Worm (Caenorhabditis elegans) whole organism, L4 larva: ENCODE data around the gene C16D2.1.
A peak's percentile ranks its signal among the peaks of the same experiment; 100 is the strongest.

Experiments
- D1046.2 ChIP-seq: fragments of 200-800 bp; sonication (Bioruptor generic); IDR thresholded peaks from 2 replicates; pipeline ENCODE4 v1.3.6; 2022; ENCODE audit warnings: missing genetic modification characterization, missing compliant biosample characterization
- F10B5.3 ChIP-seq: sonication (generic microtip); optimal IDR thresholded peaks from 2 replicates; lab custom pipeline; 2016; ENCODE audit warnings: mild to moderate bottlenecking, missing genetic modification characterization, missing compliant biosample characterization
- F37D6.2 ChIP-seq: sonication (generic microtip); optimal IDR thresholded peaks from 2 replicates; lab custom pipeline; 2016; ENCODE audit warnings: mild to moderate bottlenecking, missing genetic modification characterization, missing compliant biosample characterization
- F49E8.2 ChIP-seq: sonication (generic microtip); optimal IDR thresholded peaks from 2 replicates; lab custom pipeline; 2016; ENCODE audit warnings: missing compliant biosample characterization, mild to moderate bottlenecking, missing genetic modification characterization, borderline replicate concordance
- R02D3.7 ChIP-seq: fragments of 150-350 bp; sonication (generic microtip); optimal IDR thresholded peaks from 3 replicates; lab custom pipeline; 2014; ENCODE audit warnings: missing biosample characterization, missing genetic modification characterization
- T20F7.1 ChIP-seq: fragments of 200-800 bp; sonication (Bioruptor generic); optimal IDR thresholded peaks from 2 replicates; lab custom pipeline; 2018; ENCODE audit warnings: mild to moderate bottlenecking, missing genetic modification characterization, missing compliant biosample characterization
- T26A8.4 ChIP-seq: fragments of 200-800 bp; sonication (Bioruptor generic); IDR thresholded peaks from 2 replicates; pipeline ENCODE4 v1.3.6; 2022; ENCODE audit warnings: missing genetic modification characterization, missing compliant biosample characterization
- Y105C5A.15 ChIP-seq: fragments of 200-800 bp; sonication (Bioruptor generic); IDR thresholded peaks from 2 replicates; pipeline ENCODE4 v1.3.6; 2022; ENCODE audit warnings: missing genetic modification characterization, missing compliant biosample characterization
- Y48G9A.11 ChIP-seq: fragments of 200-800 bp; sonication (Bioruptor generic); IDR thresholded peaks from 2 replicates; pipeline ENCODE4 v1.3.6; 2022; ENCODE audit warnings: missing genetic modification reagents, missing genetic modification characterization, missing compliant biosample characterization
- Y75B8A.6 ChIP-seq: fragments of 200-800 bp; sonication (Bioruptor generic); IDR thresholded peaks from 2 replicates; pipeline ENCODE4 v1.3.6; 2022; ENCODE audit warnings: missing genetic modification reagents, missing genetic modification characterization, missing compliant biosample characterization
- ZK546.5 ChIP-seq, 2 experiments: sonication (generic microtip); optimal IDR thresholded peaks; 2 replicates each; lab custom pipeline; 2017; ENCODE audit warnings: missing biosample characterization in 2 of 2, missing genetic modification characterization in 2 of 2
- aly-2 ChIP-seq: sonication (generic microtip); optimal IDR thresholded peaks from 2 replicates; lab custom pipeline; 2018; ENCODE audit warnings: missing biosample characterization, missing genetic modification characterization
- ceh-32 ChIP-seq: sonication (generic microtip); optimal IDR thresholded peaks from 2 replicates; lab custom pipeline; 2016; ENCODE audit warnings: mild to moderate bottlenecking, missing genetic modification characterization, missing compliant biosample characterization; ENCODE audit not compliant: poor library complexity
- ceh-44 ChIP-seq: fragments of 200-800 bp; sonication (Bioruptor generic); IDR thresholded peaks from 2 replicates; pipeline ENCODE4 v1.3.6; 2022; ENCODE audit warnings: missing genetic modification reagents, missing genetic modification characterization, missing compliant biosample characterization
- ces-1 ChIP-seq: fragments of 150-350 bp; sonication (generic microtip); optimal IDR thresholded peaks from 4 replicates; lab custom pipeline; 2014; ENCODE audit warnings: missing biosample characterization, missing genetic modification reagents, missing genetic modification characterization
- ctbp-1 ChIP-seq: fragments of 200-800 bp; sonication (Bioruptor generic); IDR thresholded peaks from 2 replicates; pipeline ENCODE4 v1.3.6; 2022; ENCODE audit warnings: missing genetic modification reagents, missing genetic modification characterization, missing compliant biosample characterization
- dmd-8 ChIP-seq: fragments of 200-800 bp; sonication (Bioruptor generic); IDR thresholded peaks from 2 replicates; pipeline ENCODE4 v1.3.6; 2022; ENCODE audit warnings: missing genetic modification characterization, missing compliant biosample characterization
- dpl-1 ChIP-seq: fragments of 150-350 bp; optimal IDR thresholded peaks from 2 replicates; lab custom pipeline; 2014; ENCODE audit warnings: missing biosample characterization, missing genetic modification reagents, missing genetic modification characterization
- dve-1 ChIP-seq: sonication (generic microtip); optimal IDR thresholded peaks from 2 replicates; lab custom pipeline; 2017; ENCODE audit warnings: antibody characterized with exemption, mild to moderate bottlenecking, missing genetic modification characterization, missing compliant biosample characterization; ENCODE audit not compliant: insufficient read depth
- egl-27 ChIP-seq: sonication (generic microtip); optimal IDR thresholded peaks from 3 replicates; lab custom pipeline; 2017; ENCODE audit warnings: missing biosample characterization, missing genetic modification reagents, missing genetic modification characterization
- fkh-10 ChIP-seq: fragments of 150-350 bp; optimal IDR thresholded peaks from 2 replicates; lab custom pipeline; 2014; ENCODE audit warnings: missing biosample characterization, missing genetic modification reagents, missing genetic modification characterization
- fos-1 ChIP-seq: fragments of 150-350 bp; optimal IDR thresholded peaks from 2 replicates; lab custom pipeline; 2014; ENCODE audit warnings: missing biosample characterization, missing genetic modification characterization
- hlh-30 ChIP-seq: sonication (generic microtip); optimal IDR thresholded peaks from 2 replicates; lab custom pipeline; 2017; ENCODE audit warnings: antibody characterized with exemption, mild to moderate bottlenecking, missing genetic modification characterization, missing compliant biosample characterization; ENCODE audit not compliant: insufficient read depth
- jun-1 ChIP-seq: fragments of 150-350 bp; optimal IDR thresholded peaks from 2 replicates; lab custom pipeline; 2014; ENCODE audit warnings: missing biosample characterization, missing genetic modification reagents, missing genetic modification characterization
- lin-13 ChIP-seq: fragments of 150-350 bp; optimal IDR thresholded peaks from 2 replicates; lab custom pipeline; 2014; ENCODE audit warnings: missing biosample characterization, missing genetic modification reagents, missing genetic modification characterization
- lin-38 ChIP-seq: fragments of 200-800 bp; sonication (Bioruptor generic); IDR thresholded peaks from 2 replicates; pipeline ENCODE4 v1.3.6; 2022; ENCODE audit warnings: missing genetic modification reagents, missing genetic modification characterization, missing compliant biosample characterization
- lin-39 ChIP-seq: fragments of 150-350 bp; optimal IDR thresholded peaks from 2 replicates; lab custom pipeline; 2014; ENCODE audit warnings: missing biosample characterization, missing genetic modification reagents, missing genetic modification characterization
- lir-3 ChIP-seq: sonication (generic microtip); optimal IDR thresholded peaks from 2 replicates; lab custom pipeline; 2016; ENCODE audit warnings: mild to moderate bottlenecking, missing genetic modification characterization, missing compliant biosample characterization
- lsy-2 ChIP-seq, 2 experiments: fragments of 150-350 bp in 1 of 2; sonication (generic microtip) in 1 of 2; optimal IDR thresholded peaks; 2 replicates each; lab custom pipeline; 2014 to 2017; ENCODE audit warnings: missing biosample characterization in 2 of 2, missing genetic modification characterization in 2 of 2
- madf-5 ChIP-seq, 2 experiments: fragments of 200-800 bp; sonication (Bioruptor generic); IDR thresholded peaks; 2 replicates each; pipeline ENCODE4 v1.3.6; 2022; ENCODE audit warnings: missing compliant biosample characterization in 2 of 2, missing genetic modification characterization in 2 of 2
- madf-9 ChIP-seq: fragments of 200-800 bp; sonication (Bioruptor generic); conservative IDR thresholded peaks from 2 replicates; pipeline ENCODE4 v1.3.6; 2022; ENCODE audit warnings: missing genetic modification reagents, missing genetic modification characterization, missing compliant biosample characterization
- mdl-1 ChIP-seq, 2 experiments: fragments of 150-350 bp in 1 of 2; sonication (generic microtip) in 1 of 2; optimal IDR thresholded peaks; 2 replicates each; lab custom pipeline; 2014 to 2017; ENCODE audit warnings: missing biosample characterization in 2 of 2, missing genetic modification characterization in 2 of 2
- mep-1 ChIP-seq: fragments of 150-350 bp; sonication (generic microtip); optimal IDR thresholded peaks from 3 replicates; lab custom pipeline; 2014; ENCODE audit warnings: missing biosample characterization, missing genetic modification characterization
- mes-2 ChIP-seq: sonication (generic microtip); optimal IDR thresholded peaks from 2 replicates; lab custom pipeline; 2016; ENCODE audit warnings: missing genotype, mild to moderate bottlenecking, missing genetic modification characterization, missing compliant biosample characterization; ENCODE audit not compliant: poor library complexity, severe bottlenecking
- nhr-102 ChIP-seq: sonication (generic microtip); optimal IDR thresholded peaks from 2 replicates; lab custom pipeline; 2016; ENCODE audit warnings: mild to moderate bottlenecking, missing genetic modification characterization, moderate library complexity, missing compliant biosample characterization
- nhr-11 ChIP-seq: fragments of 150-350 bp; optimal IDR thresholded peaks from 2 replicates; lab custom pipeline; 2014; ENCODE audit warnings: missing biosample characterization, missing genetic modification characterization
- nhr-111 ChIP-seq: fragments of 200-800 bp; sonication (Bioruptor generic); optimal IDR thresholded peaks from 2 replicates; lab custom pipeline; 2018; ENCODE audit warnings: mild to moderate bottlenecking, missing genetic modification characterization, missing compliant biosample characterization
- nhr-25 ChIP-seq: sonication (generic microtip); optimal IDR thresholded peaks from 2 replicates; lab custom pipeline; 2017; ENCODE audit warnings: missing genetic modification characterization, mild to moderate bottlenecking, missing compliant biosample characterization, antibody characterized with exemption, moderate library complexity, borderline replicate concordance; ENCODE audit not compliant: insufficient read depth
- nhr-28 ChIP-seq: fragments of 150-350 bp; optimal IDR thresholded peaks from 2 replicates; lab custom pipeline; 2014; ENCODE audit warnings: missing biosample characterization, missing genetic modification characterization
- nhr-42 ChIP-seq: fragments of 200-800 bp; sonication (Bioruptor generic); IDR thresholded peaks from 2 replicates; pipeline ENCODE4 v1.3.6; 2022; ENCODE audit warnings: missing genetic modification characterization, missing compliant biosample characterization
- nhr-48 ChIP-seq: sonication (generic microtip); optimal IDR thresholded peaks from 2 replicates; lab custom pipeline; 2016; ENCODE audit warnings: mild to moderate bottlenecking, missing genetic modification characterization, missing compliant biosample characterization
- nhr-6 ChIP-seq: fragments of 150-350 bp; optimal IDR thresholded peaks from 2 replicates; lab custom pipeline; 2014; ENCODE audit warnings: missing biosample characterization, missing genetic modification characterization
- nhr-77 ChIP-seq: fragments of 150-350 bp; optimal IDR thresholded peaks from 2 replicates; lab custom pipeline; 2014; ENCODE audit warnings: missing biosample characterization, missing genetic modification characterization
- rbr-2 ChIP-seq: sonication (generic microtip); optimal IDR thresholded peaks from 2 replicates; lab custom pipeline; 2016; ENCODE audit warnings: missing genotype, missing genetic modification characterization, missing compliant biosample characterization
- sdz-12 ChIP-seq: fragments of 200-800 bp; sonication (Bioruptor generic); optimal IDR thresholded peaks from 2 replicates; lab custom pipeline; 2018; ENCODE audit warnings: mild to moderate bottlenecking, missing genetic modification characterization, missing compliant biosample characterization
- snpc-4 ChIP-seq: fragments of 150-350 bp; optimal IDR thresholded peaks from 2 replicates; lab custom pipeline; 2014; ENCODE audit warnings: missing biosample characterization, missing genetic modification characterization
- spr-3 ChIP-seq: fragments of 200-800 bp; sonication (Bioruptor generic); optimal IDR thresholded peaks from 2 replicates; lab custom pipeline; 2018; ENCODE audit warnings: mild to moderate bottlenecking, missing genetic modification characterization, missing compliant biosample characterization
- vab-7 ChIP-seq: fragments of 200-800 bp; sonication (Bioruptor generic); IDR thresholded peaks from 2 replicates; pipeline ENCODE4 v1.3.6; 2022; ENCODE audit warnings: missing genetic modification reagents, missing genetic modification characterization, missing compliant biosample characterization
- zip-11 ChIP-seq: fragments of 200-800 bp; sonication (Bioruptor generic); IDR thresholded peaks from 2 replicates; pipeline ENCODE4 v1.3.6; 2022; ENCODE audit warnings: missing genetic modification characterization, missing compliant biosample characterization
- zip-2 ChIP-seq: fragments of 150-350 bp; optimal IDR thresholded peaks from 2 replicates; lab custom pipeline; 2014; ENCODE audit warnings: missing biosample characterization, missing genetic modification characterization
- ztf-11 ChIP-seq: fragments of 150-350 bp; optimal IDR thresholded peaks from 2 replicates; lab custom pipeline; 2014; ENCODE audit warnings: missing biosample characterization, missing genetic modification characterization
- ztf-7 ChIP-seq: fragments of 150-350 bp; optimal IDR thresholded peaks from 2 replicates; lab custom pipeline; 2014; ENCODE audit warnings: missing biosample characterization, missing genetic modification characterization

Gene C16D2.1

DNA sequence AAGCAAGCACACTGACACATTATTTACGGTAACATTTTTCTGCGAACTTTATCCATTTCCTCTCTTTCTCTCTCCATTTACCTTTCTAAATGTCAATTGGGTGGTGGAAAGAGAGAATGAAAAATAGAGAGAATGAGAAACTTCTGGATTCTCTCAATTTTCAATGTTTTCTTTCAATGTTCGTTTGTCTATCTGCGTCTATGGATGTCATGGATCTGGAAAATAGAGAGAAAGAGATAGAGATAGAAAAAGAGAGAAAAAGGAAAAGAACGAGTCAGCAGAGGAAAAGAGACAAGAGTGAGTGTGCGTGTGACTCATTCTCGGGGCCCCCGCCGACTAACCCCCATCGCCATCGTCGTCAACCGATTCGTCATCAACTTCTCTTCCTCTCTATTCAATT lies 18.6 kb upstream of the C16D2.1 start, which contains the start of gene jun-1 (continued):
- TF ChIP-seq egl-27 (tag; lab: Kevin White, UChicago), result no peak
- TF ChIP-seq nhr-42 (GFP tag; lab: Robert Waterston, UW), result no peak
- TF ChIP-seq nhr-111 (GFP tag; lab: Kevin White, UChicago), result no peak
- no peak for TF ChIP-seq zip-11 (GFP tag; lab: Robert Waterston, UW)
- no peak for TF ChIP-seq T26A8.4 (GFP tag; lab: Robert Waterston, UW)
- no peak for TF ChIP-seq vab-7 (GFP tag; lab: Robert Waterston, UW)
- no peak for TF ChIP-seq Y48G9A.11 (GFP tag; lab: Robert Waterston, UW)
- TF ChIP-seq dmd-8 (GFP tag; lab: Robert Waterston, UW), result no peak
- TF ChIP-seq dpl-1 (GFP tag; lab: Kevin White, UChicago), result peak; percentile 47
- TF ChIP-seq fkh-10 (GFP tag; lab: Kevin White, UChicago), result no peak
- no peak for TF ChIP-seq lin-13
- peak; percentile 92 for TF ChIP-seq nhr-6
- peak; percentile 46 for TF ChIP-seq nhr-102 (tag; lab: Kevin White, UChicago)
- TF ChIP-seq nhr-11 (tag; lab: Kevin White, UChicago), result peak; percentile 94
- peak; percentile 95 for TF ChIP-seq hlh-30
- TF ChIP-seq zip-2 (tag; lab: Kevin White, UChicago), result peak; percentile 17
- peak; percentile 71 for TF ChIP-seq T20F7.1 (GFP tag; lab: Kevin White, UChicago)
- TF ChIP-seq Y75B8A.6, result no peak
- peak; percentile 70 to 89 for TF ChIP-seq lsy-2 (tag; optimal IDR thresholded peaks at IDR 0.05; lab: Kevin White, UChicago)
- TF ChIP-seq Y105C5A.15 (GFP tag; lab: Robert Waterston, UW), result no peak
- TF ChIP-seq nhr-25 (tag; lab: Kevin White, UChicago), result peak; percentile 45
- TF ChIP-seq snpc-4, result no peak
- no peak for TF ChIP-seq ZK546.5 (tag; optimal IDR thresholded peaks at IDR 0.05; lab: Kevin White, UChicago)
- TF ChIP-seq F10B5.3 (tag; lab: Kevin White, UChicago), result no peak
- no peak for TF ChIP-seq F49E8.2 (tag; lab: Kevin White, UChicago)
- no peak for TF ChIP-seq jun-1 (tag; lab: Kevin White, UChicago)
- no peak for TF ChIP-seq D1046.2 (GFP tag; lab: Robert Waterston, UW)
- peak; percentile 73 for TF ChIP-seq nhr-48 (tag; lab: Kevin White, UChicago)
- no peak for TF ChIP-seq ces-1 (GFP tag; lab: Kevin White, UChicago)
- no peak for TF ChIP-seq spr-3 (GFP tag; lab: Kevin White, UChicago)
- TF ChIP-seq aly-2 (tag; lab: Kevin White, UChicago), result no peak
- no peak for TF ChIP-seq ceh-32 (tag; lab: Kevin White, UChicago)
- no peak for TF ChIP-seq sdz-12 (GFP tag; lab: Kevin White, UChicago)
- no peak for TF ChIP-seq madf-5 (GFP tag; IDR thresholded peaks at IDR 0.05; lab: Robert Waterston, UW)
- peak; percentile 89 for TF ChIP-seq nhr-28 (tag; lab: Kevin White, UChicago)
- TF ChIP-seq ztf-7 (tag; lab: Kevin White, UChicago), result no peak
- TF ChIP-seq F37D6.2 (tag; lab: Kevin White, UChicago), result peak; percentile 38
- TF ChIP-seq ceh-44 (GFP tag; lab: Robert Waterston, UW), result no peak
- TF ChIP-seq lin-38 (GFP tag; lab: Robert Waterston, UW), result peak; percentile 55
- peak; percentile 83 for TF ChIP-seq rbr-2 (tag; lab: Kevin White, UChicago)
- peak; percentile 39 for TF ChIP-seq ctbp-1 (GFP tag; lab: Robert Waterston, UW)
- TF ChIP-seq lir-3 (tag; lab: Kevin White, UChicago), result no peak
- TF ChIP-seq mdl-1 (tag; optimal IDR thresholded peaks at IDR 0.05; lab: Kevin White, UChicago), result peak in 1 of 2 experiments; percentile 72
- no peak for TF ChIP-seq R02D3.7 (tag; lab: Kevin White, UChicago)
- no peak for TF ChIP-seq fos-1 (tag; lab: Kevin White, UChicago)
- TF ChIP-seq ztf-11 (tag; lab: Kevin White, UChicago), result no peak
- TF ChIP-seq mep-1 (tag; lab: Kevin White, UChicago), result peak; percentile 93
- TF ChIP-seq madf-9, result no peak
- TF ChIP-seq nhr-77 (tag; lab: Kevin White, UChicago), result peak; percentile 93
- no peak for TF ChIP-seq lin-39 (tag; lab: Kevin White, UChicago)
- peak; percentile 47 for TF ChIP-seq mes-2 (tag; lab: Kevin White, UChicago)
- TF ChIP-seq dve-1 (tag; lab: Kevin White, UChicago), result peak; percentile 93
